Worm (Caenorhabditis elegans): ENCODE data around the gene Y43F8B.18.

The Y43F8B.18 gene

DNA sequence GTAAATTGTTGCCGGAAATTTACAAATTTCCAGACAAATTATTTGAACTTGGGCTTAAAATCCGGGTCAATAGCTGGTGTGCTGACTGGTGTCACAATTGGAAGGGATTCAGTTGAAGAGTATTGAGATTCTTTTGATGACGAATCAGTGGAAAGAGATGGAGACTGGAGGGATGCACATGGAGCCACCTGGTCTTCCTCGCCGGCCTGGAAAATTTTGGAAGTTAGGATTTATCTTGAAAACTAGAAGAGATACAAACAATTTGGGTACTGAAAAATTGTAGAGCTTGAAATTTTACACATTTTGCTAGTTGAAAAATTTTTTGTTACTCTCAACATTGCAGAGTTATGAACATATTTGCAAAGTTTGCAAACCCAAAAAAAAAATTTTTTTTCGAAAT lies 34.3 kb downstream of the Y43F8B.18 start (continued):
- no peak for TF ChIP-seq nhr-10 (tag; optimal IDR thresholded peaks at IDR 0.05)
- TF ChIP-seq F26F4.8 (GFP tag; conservative IDR thresholded peaks at IDR 0.05), result 0 out of 2 replicates have a peak, but pooled peaks have one; percentile 21
- no peak for TF ChIP-seq jun-1 (tag; optimal IDR thresholded peaks at IDR 0.05)
- TF ChIP-seq ztf-7 (tag; optimal IDR thresholded peaks at IDR 0.05), result no peak
- no peak for TF ChIP-seq nhr-77 (tag; optimal IDR thresholded peaks at IDR 0.05)
- no peak for TF ChIP-seq T20F7.1 (GFP tag; optimal IDR thresholded peaks at IDR 0.05)
- TF ChIP-seq aly-2 (tag; optimal IDR thresholded peaks at IDR 0.05), result no peak
- no peak for TF ChIP-seq R02D3.7 (tag; optimal IDR thresholded peaks at IDR 0.05)
- TF ChIP-seq lin-1 (GFP tag; IDR thresholded peaks at IDR 0.05), result no peak
- TF ChIP-seq fkh-10 (GFP tag; optimal IDR thresholded peaks at IDR 0.05), result no peak
- TF ChIP-seq egl-27 (tag; optimal IDR thresholded peaks at IDR 0.05), result no peak
- no peak for TF ChIP-seq F10B5.3 (tag; optimal IDR thresholded peaks at IDR 0.05)
- no peak for TF ChIP-seq fos-1 (tag; optimal IDR thresholded peaks at IDR 0.05)
- no peak for TF ChIP-seq dve-1 (tag; optimal IDR thresholded peaks at IDR 0.05; ENCODE audit: insufficient read depth)
- no peak for TF ChIP-seq mxl-2 (GFP tag; conservative IDR thresholded peaks at IDR 0.05)
- no peak; the same call in 1 of the 2 replicates for TF ChIP-seq Y105C5A.15 (GFP tag; IDR thresholded peaks at IDR 0.05)
- no peak for TF ChIP-seq nhr-48 (tag; optimal IDR thresholded peaks at IDR 0.05)
- no peak for TF ChIP-seq unc-39 (tag; optimal IDR thresholded peaks at IDR 0.05)
- no peak for TF ChIP-seq lin-13 (GFP tag; optimal IDR thresholded peaks at IDR 0.05)
- TF ChIP-seq Y75B8A.6 (GFP tag; IDR thresholded peaks at IDR 0.05), result peak; percentile 81; the same call in 1 of the 2 replicates

DNA sequence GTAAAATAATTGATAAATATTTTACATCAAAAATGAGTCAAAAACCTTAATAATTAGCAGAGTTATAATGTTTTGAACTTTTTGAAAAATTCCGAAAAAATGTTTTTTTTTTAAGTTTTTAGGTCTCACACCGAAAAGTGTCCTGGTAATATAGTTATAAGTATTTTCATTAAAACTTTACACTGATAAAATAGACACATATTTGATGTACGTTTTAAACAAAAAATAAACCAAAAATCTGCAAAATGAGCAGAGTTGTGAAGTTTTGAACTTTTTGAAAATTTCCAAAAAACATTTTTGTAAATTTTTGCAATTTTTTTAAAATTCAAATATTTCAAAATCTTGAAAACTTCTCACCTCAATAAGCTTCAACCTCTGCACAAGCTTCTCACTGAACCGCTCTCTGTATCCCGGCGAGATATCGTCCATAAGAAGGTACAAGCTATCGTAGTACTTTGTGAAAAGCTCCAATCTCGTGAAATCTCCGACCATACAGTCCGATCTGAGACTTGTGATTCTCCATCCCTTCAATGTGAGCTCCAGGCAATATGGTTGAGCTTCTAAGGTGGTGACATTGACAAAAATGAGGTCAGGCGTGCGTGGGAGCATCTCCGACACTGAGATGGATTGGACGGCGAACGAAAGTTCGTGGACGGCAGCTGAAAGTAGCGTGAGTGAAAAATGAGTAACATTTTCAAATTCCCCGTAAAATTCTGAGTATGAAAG lies 35.0 kb downstream of the Y43F8B.18 start:
- TF ChIP-seq daf-19 (GFP tag; conservative IDR thresholded peaks at IDR 0.05) (no peak), aha-1 (tag) (peak; percentile 97), ama-1 (optimal IDR thresholded peaks at IDR 0.05) (peak; percentile 3), jun-1 (tag; optimal IDR thresholded peaks at IDR 0.05) (no peak), gei-8 (GFP tag; optimal IDR thresholded peaks at IDR 0.05) (no peak), pha-4 (GFP tag; IDR thresholded peaks at IDR 0.05) (no peak), pha-4 (tag; optimal IDR thresholded peaks at IDR 0.05) (no peak), lsy-2 (tag; optimal IDR thresholded peaks at IDR 0.05) (peak in 1 of 2 experiments; percentile 7), mep-1 (tag; optimal IDR thresholded peaks at IDR 0.05) (peak; percentile 4), hlh-11 (tag; optimal IDR thresholded peaks at IDR 0.05) (no peak), hif-1 (tag; optimal IDR thresholded peaks at IDR 0.05) (no peak), spr-3 (GFP tag; optimal IDR thresholded peaks at IDR 0.05) (no peak)

DNA sequence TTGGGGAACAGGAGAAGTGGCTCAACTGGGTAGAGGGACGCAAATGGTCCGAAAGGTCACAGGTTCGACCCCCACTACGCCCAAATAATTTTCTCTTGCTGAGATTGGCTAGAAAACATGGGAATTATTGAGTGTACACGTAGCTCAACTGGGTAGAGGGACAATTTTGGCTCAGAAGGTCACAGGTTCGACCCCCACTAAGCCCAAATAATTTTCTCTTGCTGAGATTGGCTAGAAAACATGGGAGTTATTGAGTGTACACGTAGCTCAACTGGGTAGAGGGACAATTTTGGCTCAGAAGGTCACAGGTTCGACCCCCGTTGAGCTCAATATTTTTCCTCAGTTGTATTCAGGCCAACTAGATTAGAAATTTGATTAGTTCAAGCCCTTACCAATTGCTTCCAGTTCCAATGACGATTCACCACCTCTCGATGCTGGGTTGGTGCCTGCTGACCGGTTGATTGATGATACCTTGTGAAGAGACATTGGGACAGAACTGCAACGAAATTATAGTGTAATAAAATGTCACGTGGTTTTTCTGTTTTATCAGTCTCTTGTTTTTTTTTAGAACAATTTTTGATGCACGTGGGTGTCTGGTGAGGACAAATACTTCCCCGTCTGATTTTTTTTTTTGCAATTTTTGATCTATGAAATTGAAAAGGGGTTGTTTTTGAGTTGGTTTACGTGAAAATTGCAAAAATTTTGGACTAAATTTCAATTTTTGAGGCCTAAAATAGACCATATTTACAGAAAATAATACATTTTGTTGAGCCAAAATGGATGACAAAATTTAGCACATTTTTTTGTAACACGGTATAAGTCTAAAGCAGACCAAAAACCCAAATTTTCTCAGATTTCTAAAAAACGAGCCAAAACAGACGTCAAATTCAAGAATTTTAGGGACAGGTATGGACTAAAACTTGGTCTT lies 35.8 kb downstream of the Y43F8B.18 start:
- TF ChIP-seq lin-39 (tag; optimal IDR thresholded peaks at IDR 0.05) (no peak), set-16 (GFP tag; IDR thresholded peaks at IDR 0.05) (no peak), ceh-62 (tag; optimal IDR thresholded peaks at IDR 0.05) (no peak), daf-16 (GFP tag; optimal IDR thresholded peaks at IDR 0.05) (no peak), daf-16 (tag; optimal IDR thresholded peaks at IDR 0.05) (peak; percentile 23), pqm-1 (tag; optimal IDR thresholded peaks at IDR 0.05) (no peak), mxl-3 (GFP tag; optimal IDR thresholded peaks at IDR 0.05) (no peak), F10B5.3 (tag; optimal IDR thresholded peaks at IDR 0.05) (no peak), vab-7 (GFP tag; IDR thresholded peaks at IDR 0.05) (0 out of 2 replicates have a peak, but pooled peaks have one; percentile 4), ceh-82 (tag; optimal IDR thresholded peaks at IDR 0.05) (no peak), T20F7.1 (GFP tag; optimal IDR thresholded peaks at IDR 0.05) (no peak), saeg-2 (GFP tag; IDR thresholded peaks at IDR 0.05) (peak; percentile 41; the same call in 1 of the 2 replicates), F37D6.2 (tag; optimal IDR thresholded peaks at IDR 0.05) (no peak), unc-130 (GFP tag; optimal IDR thresholded peaks at IDR 0.05) (no peak), egl-43 (GFP tag; IDR thresholded peaks at IDR 0.05) (peak; percentile 81), pha-4 (GFP tag; IDR thresholded peaks at IDR 0.05) (no peak), pha-4 (tag; optimal IDR thresholded peaks at IDR 0.05) (no peak), tag-97 (GFP tag; IDR thresholded peaks at IDR 0.05) (no peak), lir-3 (tag; optimal IDR thresholded peaks at IDR 0.05) (no peak), zfp-3 (GFP tag; conservative IDR thresholded peaks at IDR 0.05) (0 out of 2 replicates have a peak, but pooled peaks have one; percentile 56), spr-3 (GFP tag; optimal IDR thresholded peaks at IDR 0.05) (no peak)

Measured in whole organism, L4 larva.